Fruit fly (Drosophila melanogaster) whole organism, wandering third instar larva: ENCODE data around the gene CG32066.
A peak's percentile ranks its signal among the peaks of the same experiment; 100 is the strongest.

Experiments used
- Abd-B ChIP-seq: fragments of >200 bp; optimal IDR thresholded peaks from 2 replicates; lab custom pipeline; 2017; ENCODE audit warnings: missing biosample characterization, missing genetic modification characterization
- CG32264 ChIP-seq: fragments of 200-800 bp; sonication (Bioruptor generic); optimal IDR thresholded peaks from 2 replicates; lab custom pipeline; 2016; ENCODE audit warnings: missing biosample characterization, missing genetic modification characterization
- CrebA ChIP-seq: fragments of 200-800 bp; sonication (Bioruptor generic); optimal IDR thresholded peaks from 2 replicates; lab custom pipeline; 2016; ENCODE audit warnings: missing biosample characterization, mild to moderate bottlenecking, missing genetic modification characterization, borderline replicate concordance
- Dfd ChIP-seq: fragments of >200 bp; optimal IDR thresholded peaks from 2 replicates; lab custom pipeline; 2017; ENCODE audit warnings: missing biosample characterization, missing genetic modification characterization
- Dif ChIP-seq: fragments of 200-275, 200-300 bp; sonication (Bioruptor generic); optimal IDR thresholded peaks from 2 replicates; lab custom pipeline; 2018; ENCODE audit warnings: missing biosample characterization, missing genetic modification characterization; ENCODE audit not compliant: partially characterized antibody
- GATAd ChIP-seq: sonication (Bioruptor generic); optimal IDR thresholded peaks from 2 replicates; lab custom pipeline; 2016; ENCODE audit warnings: missing biosample characterization, missing genetic modification characterization
- HLH106 ChIP-seq: fragments of 200-800 bp; optimal IDR thresholded peaks from 3 replicates; lab custom pipeline; 2019; ENCODE audit warnings: missing biosample characterization, mild to moderate bottlenecking, missing genetic modification characterization, moderate library complexity
- Hnf4 ChIP-seq: fragments of 200-800 bp; sonication (Bioruptor generic); optimal IDR thresholded peaks from 2 replicates; lab custom pipeline; 2016; ENCODE audit warnings: missing biosample characterization, mild to moderate bottlenecking, missing genetic modification characterization
- Hr78 ChIP-seq: fragments of >200 bp; optimal IDR thresholded peaks from 2 replicates; lab custom pipeline; 2017; ENCODE audit warnings: missing biosample characterization, missing genetic modification characterization
- Hr83 ChIP-seq: fragments of 200-300 bp; sonication (Bioruptor generic); optimal IDR thresholded peaks from 2 replicates; lab custom pipeline; 2016; ENCODE audit warnings: missing biosample characterization, mild to moderate bottlenecking, missing genetic modification characterization, moderate library complexity; ENCODE audit not compliant: poor library complexity, severe bottlenecking
- Jra ChIP-seq: sonication (Bioruptor generic); optimal IDR thresholded peaks from 2 replicates; lab custom pipeline; 2016; ENCODE audit warnings: missing biosample characterization, missing genetic modification characterization
- Myc ChIP-seq: fragments of >200 bp; optimal IDR thresholded peaks from 2 replicates; lab custom pipeline; 2017
- N ChIP-seq: fragments of >200 bp; optimal IDR thresholded peaks from 2 replicates; lab custom pipeline; 2018; ENCODE audit warnings: missing biosample characterization, missing external identifiers, missing genetic modification characterization
- Rel ChIP-seq, 2 experiments: fragments of 200-800 bp; sonication (Bioruptor generic) in 1 of 2; optimal IDR thresholded peaks; 2 replicates in 1 of 2; 3 replicates in 1 of 2; lab custom pipeline; 2016 to 2019; ENCODE audit warnings: mild to moderate bottlenecking in 2 of 2, missing biosample characterization in 2 of 2, missing genetic modification characterization in 2 of 2, moderate library complexity in 1 of 2
- Sp1 ChIP-seq: fragments of 200-800 bp; sonication (Bioruptor generic); optimal IDR thresholded peaks from 3 replicates; lab custom pipeline; 2019; ENCODE audit warnings: missing biosample characterization, mild to moderate bottlenecking, missing genetic modification characterization, moderate library complexity
- br ChIP-seq: fragments of 200-800 bp; sonication (Bioruptor generic); optimal IDR thresholded peaks from 2 replicates; lab custom pipeline; 2016; ENCODE audit warnings: missing biosample characterization, missing genetic modification characterization
- brk ChIP-seq: fragments of 200-800 bp; sonication (Bioruptor generic); optimal IDR thresholded peaks from 2 replicates; lab custom pipeline; 2016; ENCODE audit warnings: missing biosample characterization, mild to moderate bottlenecking, missing genetic modification characterization
- dl ChIP-seq, 2 experiments: fragments of 175-275, 200-275 bp in 1 of 2; fragments of 200-275 bp in 1 of 2; sonication (Bioruptor generic); optimal IDR thresholded peaks; lab custom pipeline; 2018; ENCODE audit warnings: mild to moderate bottlenecking in 2 of 2, missing biosample characterization in 2 of 2, missing genetic modification characterization in 2 of 2, moderate library complexity in 2 of 2; ENCODE audit not compliant: partially characterized antibody in 2 of 2, insufficient read depth in 1 of 2
- dmrt93B ChIP-seq: fragments of 200-800 bp; sonication (Bioruptor generic); optimal IDR thresholded peaks from 2 replicates; lab custom pipeline; 2018; ENCODE audit warnings: missing biosample characterization, mild to moderate bottlenecking, missing genetic modification characterization
- dsf ChIP-seq: sonication (Bioruptor generic); optimal IDR thresholded peaks from 2 replicates; lab custom pipeline; 2016; ENCODE audit warnings: missing biosample characterization, missing genetic modification characterization, borderline replicate concordance
- ey ChIP-seq: fragments of 200-800 bp; sonication (Bioruptor generic); optimal IDR thresholded peaks from 2 replicates; lab custom pipeline; 2016; ENCODE audit warnings: missing biosample characterization, missing genetic modification characterization
- foxo ChIP-seq, 2 experiments: fragments of 200-800 bp; sonication (Bioruptor generic); optimal IDR thresholded peaks; 2 replicates in 1 of 2; 3 replicates in 1 of 2; lab custom pipeline; 2016 to 2017; ENCODE audit warnings: missing biosample characterization in 2 of 2, missing genetic modification characterization in 2 of 2
- fru ChIP-seq: fragments of 200-800 bp; sonication (Bioruptor generic); optimal IDR thresholded peaks from 3 replicates; lab custom pipeline; 2016; ENCODE audit warnings: missing biosample characterization, mild to moderate bottlenecking, missing genetic modification characterization
- jim ChIP-seq: fragments of 175-275, 200-325 bp; sonication (Bioruptor generic); optimal IDR thresholded peaks from 2 replicates; lab custom pipeline; 2016; ENCODE audit warnings: missing biosample characterization, mild to moderate bottlenecking, missing genetic modification characterization
- lola ChIP-seq: fragments of >200 bp; optimal IDR thresholded peaks from 2 replicates; lab custom pipeline; 2017; ENCODE audit warnings: missing biosample characterization, missing genetic modification characterization
- pan ChIP-seq: fragments of >200 bp; optimal IDR thresholded peaks from 2 replicates; lab custom pipeline; 2017
- psq ChIP-seq: fragments of 200-800 bp; sonication (Bioruptor generic); optimal IDR thresholded peaks from 3 replicates; lab custom pipeline; 2017; ENCODE audit warnings: missing biosample characterization, mild to moderate bottlenecking, missing genetic modification characterization, moderate library complexity
- rgr ChIP-seq: fragments of 200-800 bp; sonication (Bioruptor generic); optimal IDR thresholded peaks from 3 replicates; lab custom pipeline; 2016; ENCODE audit warnings: missing biosample characterization, mild to moderate bottlenecking, missing genetic modification characterization
- sage ChIP-seq: fragments of 200-800 bp; sonication (Bioruptor generic); optimal IDR thresholded peaks from 2 replicates; lab custom pipeline; 2016; ENCODE audit warnings: missing biosample characterization, mild to moderate bottlenecking, missing genetic modification characterization
- sv ChIP-seq: fragments of 200-800 bp; sonication (Bioruptor generic); optimal IDR thresholded peaks from 3 replicates; lab custom pipeline; 2016; ENCODE audit warnings: missing biosample characterization, missing genetic modification characterization
- tai ChIP-seq: sonication (Bioruptor generic); optimal IDR thresholded peaks from 2 replicates; lab custom pipeline; 2016; ENCODE audit warnings: missing biosample characterization, missing genetic modification characterization
- woc ChIP-seq: sonication (Bioruptor generic); optimal IDR thresholded peaks from 2 replicates; lab custom pipeline; 2016; ENCODE audit warnings: missing biosample characterization, mild to moderate bottlenecking, missing genetic modification characterization

The CG32066 gene

DNA sequence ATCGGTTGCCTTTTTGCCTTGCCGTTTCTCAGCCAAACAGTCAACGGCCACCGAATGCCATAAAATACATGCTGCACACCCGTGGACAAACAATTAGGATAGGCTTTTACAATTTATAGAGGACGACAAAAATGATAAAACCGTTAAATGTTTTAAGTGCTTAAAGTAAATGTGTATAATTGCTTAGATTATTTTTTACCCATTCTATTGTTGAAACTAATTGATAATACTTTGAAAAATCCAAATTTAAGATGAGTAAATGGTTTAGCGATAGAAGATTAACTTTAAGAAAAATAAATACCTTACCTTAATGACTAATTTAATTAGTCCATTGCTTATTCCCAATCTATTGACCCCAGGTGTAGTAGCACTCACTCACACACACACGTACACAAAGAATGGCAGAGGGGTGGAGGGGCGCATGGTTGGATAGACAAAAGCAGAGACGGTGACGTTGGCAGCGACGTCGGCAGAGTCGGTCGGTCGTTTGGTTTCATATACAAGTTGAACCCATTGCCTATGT, 17.8 kb upstream of the CG32066 start (continued):
- TF ChIP-seq Jra (GFP tag; lab: Kevin White, UChicago), result peak; percentile 82
- TF ChIP-seq ey (GFP tag; lab: Kevin White, UChicago), result peak; percentile 86

DNA sequence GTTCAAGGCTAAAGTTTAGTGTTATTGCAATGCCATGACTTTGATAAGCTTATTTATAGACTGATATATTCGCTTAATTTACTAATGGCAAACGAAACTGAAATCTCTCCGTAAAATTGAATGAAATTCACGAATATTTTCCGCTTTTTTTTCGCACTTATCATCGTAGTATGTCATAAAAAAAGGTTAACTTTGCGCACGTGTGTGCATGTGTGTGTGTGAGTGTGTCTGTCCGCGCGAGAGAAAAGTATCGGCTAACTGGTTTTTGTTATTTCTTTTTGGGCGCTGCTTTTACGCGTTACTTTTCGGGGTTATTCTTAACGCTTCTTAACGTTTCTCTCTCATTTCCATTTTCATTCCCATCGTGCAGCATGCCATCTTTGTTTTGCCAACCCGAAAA, 17.0 kb upstream of the CG32066 start:
- TF ChIP-seq Rel (GFP tag; optimal IDR thresholded peaks at IDR 0.05; lab: Kevin White, UChicago) (no peak), Rel (tag; optimal IDR thresholded peaks at IDR 0.05; lab: Kevin White, UChicago) (peak; percentile 7), tai (GFP tag; lab: Kevin White, UChicago) (no peak), psq (GFP tag; lab: Kevin White, UChicago) (peak; percentile 66)

DNA sequence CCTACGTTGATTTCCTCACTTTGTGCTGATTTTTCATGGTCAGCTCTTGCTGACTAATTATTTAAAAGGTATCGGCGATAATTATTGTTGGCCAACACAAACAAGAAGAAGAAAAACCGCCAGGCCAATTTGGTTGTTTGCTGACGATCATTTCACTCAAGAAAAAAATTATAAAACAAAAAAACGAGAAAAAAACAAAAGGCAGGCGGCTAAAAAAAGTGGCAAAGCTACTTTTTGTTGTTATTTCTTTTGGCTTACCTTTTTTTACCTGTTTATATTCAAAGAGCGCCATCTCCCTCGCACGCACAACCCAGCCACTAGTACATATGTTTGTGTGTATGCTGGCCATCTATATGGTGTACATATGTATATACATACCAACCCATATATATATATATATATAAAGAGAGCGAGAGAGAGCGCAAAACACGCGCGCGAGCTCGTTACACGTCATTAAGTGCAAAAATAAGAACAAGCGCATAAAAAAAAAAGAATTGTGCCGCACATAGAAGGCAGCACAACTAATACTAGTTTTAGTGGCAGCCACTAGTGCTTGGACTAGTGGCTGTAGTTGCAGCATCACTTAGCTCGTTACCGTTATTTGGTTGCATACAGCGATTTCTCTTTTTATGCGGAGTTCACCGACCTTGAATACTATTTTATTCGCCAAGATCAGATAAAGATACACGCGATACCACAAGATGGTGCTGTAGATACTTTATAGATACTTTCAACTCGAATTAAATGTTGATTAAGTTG, 15.0 kb upstream of the CG32066 start:
- no peak for TF ChIP-seq CG32264 (GFP tag; lab: Kevin White, UChicago)
- TF ChIP-seq Jra (GFP tag; lab: Kevin White, UChicago), result no peak
- no peak for TF ChIP-seq fru (GFP tag; lab: Kevin White, UChicago)
- no peak for TF ChIP-seq tai (GFP tag; lab: Kevin White, UChicago)
- TF ChIP-seq Hr78 (GFP tag; lab: Kevin White, UChicago), result no peak
- TF ChIP-seq psq (GFP tag; lab: Kevin White, UChicago), result peak; percentile 23
- peak; percentile 53 for TF ChIP-seq Rel (GFP tag; optimal IDR thresholded peaks at IDR 0.05; lab: Kevin White, UChicago)
- TF ChIP-seq Rel (tag; optimal IDR thresholded peaks at IDR 0.05; lab: Kevin White, UChicago), result peak; percentile 45
- no peak for TF ChIP-seq Hr83 (GFP tag; lab: Kevin White, UChicago)
- no peak for TF ChIP-seq Myc
- TF ChIP-seq woc (GFP tag; lab: Kevin White, UChicago), result no peak
- no peak for TF ChIP-seq CrebA
- no peak for TF ChIP-seq dmrt93B (GFP tag; lab: Kevin White, UChicago)
- TF ChIP-seq rgr (GFP tag; lab: Kevin White, UChicago), result peak; percentile 14
- peak; percentile 49 for TF ChIP-seq brk (GFP tag; lab: Kevin White, UChicago)
- no peak for TF ChIP-seq Hnf4 (GFP tag; lab: Kevin White, UChicago)
- TF ChIP-seq GATAd (GFP tag; lab: Kevin White, UChicago), result no peak
- peak; percentile 64 for TF ChIP-seq sage
- TF ChIP-seq HLH106 (tag; lab: Kevin White, UChicago), result peak; percentile 5
- TF ChIP-seq Sp1 (GFP tag; lab: Kevin White, UChicago), result peak; percentile 74
- no peak for TF ChIP-seq Dfd (GFP tag; lab: Kevin White, UChicago)
- TF ChIP-seq jim (GFP tag; lab: Kevin White, UChicago), result peak; percentile 49
- TF ChIP-seq br (GFP tag; lab: Kevin White, UChicago), result no peak

DNA sequence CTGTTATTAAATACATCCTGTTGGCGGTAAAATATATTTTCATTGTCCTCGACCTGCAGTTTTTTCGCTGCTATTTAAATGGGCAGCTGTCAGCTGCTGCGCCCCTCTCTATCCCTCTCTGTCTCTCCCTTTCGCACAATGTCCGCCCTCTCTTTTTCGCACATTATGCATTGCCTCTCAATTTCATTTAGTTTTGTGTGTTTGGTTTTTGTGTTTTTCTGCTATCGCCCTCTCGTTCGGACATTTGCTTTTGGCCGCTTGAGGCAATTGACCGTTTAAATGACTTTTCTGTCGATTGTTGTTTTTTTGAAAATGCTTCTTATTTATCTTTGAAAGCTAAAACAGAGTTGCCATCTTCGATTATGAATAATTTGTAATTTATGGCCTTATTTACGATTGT, 14.1 kb upstream of the CG32066 start:
- TF ChIP-seq dl (GFP tag; optimal IDR thresholded peaks at IDR 0.05; lab: Kevin White, UChicago; ENCODE audit: insufficient read depth in 1 of 2, partially characterized antibody in 2 of 2) (no peak), fru (GFP tag; lab: Kevin White, UChicago) (no peak), Dif (GFP tag; lab: Kevin White, UChicago) (no peak), foxo (GFP tag; optimal IDR thresholded peaks at IDR 0.05; lab: Kevin White, UChicago) (no peak), Hnf4 (GFP tag; lab: Kevin White, UChicago) (no peak), tai (GFP tag; lab: Kevin White, UChicago) (no peak), CG32264 (GFP tag; lab: Kevin White, UChicago) (no peak), brk (GFP tag; lab: Kevin White, UChicago) (no peak), lola (GFP tag; lab: Kevin White, UChicago) (no peak), pan (lab: Kevin White, UChicago) (no peak), Rel (GFP tag; optimal IDR thresholded peaks at IDR 0.05; lab: Kevin White, UChicago) (no peak), Rel (tag; optimal IDR thresholded peaks at IDR 0.05; lab: Kevin White, UChicago) (no peak), dsf (GFP tag; lab: Kevin White, UChicago) (no peak), woc (GFP tag; lab: Kevin White, UChicago) (no peak), Dfd (GFP tag; lab: Kevin White, UChicago) (no peak), sv (no peak), HLH106 (tag; lab: Kevin White, UChicago) (no peak), N (GFP tag; lab: Kevin White, UChicago) (no peak), ey (GFP tag; lab: Kevin White, UChicago) (no peak), Abd-B (GFP tag; lab: Kevin White, UChicago) (no peak), sage (no peak)
